Fruit fly (Drosophila melanogaster): ENCODE results near the gene Papst2.

Gene Papst2

DNA sequence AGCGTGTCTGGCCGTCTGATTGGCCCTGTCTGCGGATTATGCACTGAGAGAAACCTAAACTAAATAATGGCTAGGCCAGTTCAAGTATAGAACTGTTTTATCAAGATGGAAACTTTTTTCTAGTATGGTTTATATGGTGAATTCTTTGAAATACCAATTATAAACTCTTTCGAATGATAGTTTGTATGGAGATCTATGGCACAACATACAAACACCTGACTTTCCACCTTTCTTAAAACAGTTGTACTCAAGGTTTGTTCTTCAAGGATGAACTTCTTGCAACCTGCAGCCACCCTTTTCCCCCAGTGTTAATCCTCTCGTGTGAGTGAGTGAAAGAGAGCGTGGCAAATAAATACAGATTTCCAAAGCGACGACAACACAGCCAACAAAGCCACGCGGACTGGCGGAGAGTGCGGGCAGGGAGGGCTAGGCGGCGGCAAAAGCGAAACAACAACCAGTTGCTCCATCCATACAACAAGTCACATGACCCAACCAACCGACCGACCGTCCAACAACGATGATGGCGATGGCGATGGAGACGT is 38.3 kb upstream of the Papst2 start (continued):
- TF ChIP-seq kah (GFP tag; optimal IDR thresholded peaks at IDR 0.05) (peak; percentile 57), btn (GFP tag; optimal IDR thresholded peaks at IDR 0.05) (peak; percentile 79), Chrac-16 (GFP tag; optimal IDR thresholded peaks at IDR 0.05) (peak; percentile 78), CG7745 (tag; optimal IDR thresholded peaks at IDR 0.05) (no peak), CG12391 (tag; optimal IDR thresholded peaks at IDR 0.05) (peak; percentile 87), knrl (GFP tag; IDR thresholded peaks at IDR 0.05; ENCODE audit: partially characterized antibody) (no peak), CG6791 (GFP tag; IDR thresholded peaks at IDR 0.05; ENCODE audit: partially characterized antibody) (no peak), Drgx (GFP tag; IDR thresholded peaks at IDR 0.05) (peak; percentile 73), CG9437 (GFP tag; optimal IDR thresholded peaks at IDR 0.05) (peak; percentile 83), p53 (GFP tag; optimal IDR thresholded peaks at IDR 0.05) (peak; percentile 83), Kr (GFP tag; optimal IDR thresholded peaks at IDR 0.05) (no peak), eve (GFP tag; optimal IDR thresholded peaks at IDR 0.05) (peak in 1 of 2 experiments; percentile 78), chif (GFP tag; optimal IDR thresholded peaks at IDR 0.05) (peak; percentile 86 to 88), dimm (GFP tag; IDR thresholded peaks at IDR 0.05) (peak; percentile 73), CG2202 (tag; optimal IDR thresholded peaks at IDR 0.05) (peak; percentile 1), ci (GFP tag; IDR thresholded peaks at IDR 0.05) (peak; percentile 57; the same call in 1 of the 3 replicates), CG30403 (GFP tag; optimal IDR thresholded peaks at IDR 0.05) (peak; percentile 93), CG4424 (GFP tag; optimal IDR thresholded peaks at IDR 0.05) (peak; percentile 85), CG17359 (tag; optimal IDR thresholded peaks at IDR 0.05) (peak; percentile 72), Mad (GFP tag; optimal IDR thresholded peaks at IDR 0.05) (peak; percentile 69), D (optimal IDR thresholded peaks at IDR 0.05) (no peak), D (GFP tag; optimal IDR thresholded peaks at IDR 0.05) (peak; percentile 78), wek (GFP tag; optimal IDR thresholded peaks at IDR 0.05) (peak; percentile 38), CG4617 (GFP tag; optimal IDR thresholded peaks at IDR 0.05; ENCODE audit: borderline replicate concordance) (peak; percentile 48), Fer1 (GFP tag; optimal IDR thresholded peaks at IDR 0.05) (peak; percentile 87), lola (GFP tag; optimal IDR thresholded peaks at IDR 0.05) (peak in 1 of 3 experiments; percentile 61), CG4282 (GFP tag; optimal IDR thresholded peaks at IDR 0.05) (peak; percentile 83), maf-S (GFP tag; optimal IDR thresholded peaks at IDR 0.05) (peak; percentile 84), CG13296 (GFP tag; optimal IDR thresholded peaks at IDR 0.05) (peak; percentile 34), CG18764 (GFP tag; optimal IDR thresholded peaks at IDR 0.05) (peak; percentile 75), luna (GFP tag; optimal IDR thresholded peaks at IDR 0.05) (peak; percentile 76), Opbp (GFP tag; IDR thresholded peaks at IDR 0.05; ENCODE audit: partially characterized antibody) (no peak), pros (GFP tag; optimal IDR thresholded peaks at IDR 0.05) (no peak), CG13123 (GFP tag; optimal IDR thresholded peaks at IDR 0.05) (peak; percentile 77), CG7987 (GFP tag; optimal IDR thresholded peaks at IDR 0.05) (peak; percentile 36), CG2678 (tag; optimal IDR thresholded peaks at IDR 0.05) (peak; percentile 88), CG6689 (GFP tag; IDR thresholded peaks at IDR 0.05) (peak; percentile 89), fd102C (GFP tag; optimal IDR thresholded peaks at IDR 0.05) (no peak), CG12942 (GFP tag; optimal IDR thresholded peaks at IDR 0.05) (peak; percentile 74), CG3065 (GFP tag; optimal IDR thresholded peaks at IDR 0.05) (peak; percentile 60), CG14050 (GFP tag; IDR thresholded peaks at IDR 0.05) (peak; percentile 76), ems (GFP tag; optimal IDR thresholded peaks at IDR 0.05) (peak; percentile 89), Hmr (GFP tag; optimal IDR thresholded peaks at IDR 0.05) (peak; percentile 87), CG10565 (GFP tag; optimal IDR thresholded peaks at IDR 0.05) (peak; percentile 39), CG10654 (GFP tag; optimal IDR thresholded peaks at IDR 0.05) (peak; percentile 78), Atf-2 (GFP tag; optimal IDR thresholded peaks at IDR 0.05) (peak; percentile 89), psq (GFP tag; optimal IDR thresholded peaks at IDR 0.05) (no peak), CG17186 (GFP tag; optimal IDR thresholded peaks at IDR 0.05) (peak; percentile 70), rib (GFP tag; IDR thresholded peaks at IDR 0.05) (peak; percentile 67; the same call in 1 of the 2 replicates), Dp (GFP tag; optimal IDR thresholded peaks at IDR 0.05) (no peak)

All from whole organism, embryonic.